Worm (Caenorhabditis elegans) whole organism, L1 larva: ENCODE data around the gene ehs-1.
A peak's percentile ranks its signal among the peaks of the same experiment; 100 is the strongest.

Experiments used
- ceh-82 ChIP-seq, 3 experiments: fragments of 150-350 bp in 1 of 3; sonication (generic microtip) in 2 of 3; optimal IDR thresholded peaks; 2 replicates each; lab custom pipeline; 2014 to 2017; ENCODE audit warnings: missing biosample characterization in 3 of 3, missing genetic modification characterization in 3 of 3
- elt-2 ChIP-seq: sonication (generic microtip); optimal IDR thresholded peaks from 2 replicates; lab custom pipeline; 2016; ENCODE audit warnings: missing genetic modification characterization, mild to moderate bottlenecking, inconsistent platforms, missing compliant biosample characterization, missing genetic modification reagents
- hlh-4 ChIP-seq: sonication (generic microtip); optimal IDR thresholded peaks from 2 replicates; lab custom pipeline; 2016; ENCODE audit warnings: mild to moderate bottlenecking, missing genetic modification characterization, missing compliant biosample characterization
- lin-13 ChIP-seq: fragments of 150-350 bp; optimal IDR thresholded peaks from 2 replicates; lab custom pipeline; 2014; ENCODE audit warnings: missing biosample characterization, missing genetic modification reagents, missing genetic modification characterization
- snu-23 ChIP-seq: sonication (generic microtip); optimal IDR thresholded peaks from 2 replicates; lab custom pipeline; 2016; ENCODE audit warnings: missing genetic modification characterization, missing compliant biosample characterization
- zag-1 ChIP-seq: fragments of 150-350 bp; optimal IDR thresholded peaks from 2 replicates; lab custom pipeline; 2014; ENCODE audit warnings: missing biosample characterization, missing genetic modification characterization

- no peak for TF ChIP-seq ceh-82 (tag; optimal IDR thresholded peaks at IDR 0.05; lab: Kevin White, UChicago)
- TF ChIP-seq snu-23 (GFP tag; lab: Kevin White, UChicago): no peak
- TF ChIP-seq hlh-4 (tag; lab: Kevin White, UChicago): no peak
- peak; percentile 64 for TF ChIP-seq elt-2 (tag; lab: Kevin White, UChicago)
- no peak for TF ChIP-seq lin-13 (GFP tag; lab: Kevin White, UChicago)
- TF ChIP-seq zag-1 (tag; lab: Kevin White, UChicago): no peak
These were observed 15.2 kb upstream of the ehs-1 start, which contains the start of gene K05F1.10 for ce11 chrII:5805303-5805702.
